Fruit fly (Drosophila melanogaster) whole organism, embryonic: ENCODE measurements around the gene mRpS14.

Experiments used
- Awh ChIP-seq: fragments of 200-800 bp; sonication (Bioruptor generic); IDR thresholded peaks from 2 replicates; pipeline ENCODE4, ENCODE4 v1.3.6; 2022; ENCODE audit warnings: missing biosample characterization, missing genetic modification characterization
- CG10366 ChIP-seq: fragments of 200-800 bp; sonication (Bioruptor generic); IDR thresholded peaks from 2 replicates; pipeline ENCODE4 v1.3.6; 2022; ENCODE audit warnings: missing biosample characterization, missing genetic modification characterization
- CG10431 ChIP-seq: fragments of 200-800 bp; sonication (Bioruptor generic); optimal IDR thresholded peaks from 3 replicates; lab custom pipeline; 2018; ENCODE audit warnings: missing biosample characterization, mild to moderate bottlenecking, missing genetic modification characterization
- CG10979 ChIP-seq: fragments of 200-800 bp; sonication (Bioruptor generic); optimal IDR thresholded peaks from 2 replicates; lab custom pipeline; 2018; ENCODE audit warnings: missing biosample characterization, mild to moderate bottlenecking, missing genetic modification characterization, moderate library complexity
- CG11085 ChIP-seq: fragments of 200-800 bp; sonication (Bioruptor generic); IDR thresholded peaks from 2 replicates; pipeline ENCODE4 v1.3.6; 2022; ENCODE audit warnings: missing biosample characterization, missing genetic modification characterization
- CG11398 ChIP-seq: fragments of 200-800 bp; sonication (Bioruptor generic); optimal IDR thresholded peaks from 2 replicates; lab custom pipeline; 2016; ENCODE audit warnings: missing biosample characterization, missing genetic modification characterization
- CG12942 ChIP-seq: fragments of 200-800 bp; sonication (Bioruptor generic); optimal IDR thresholded peaks from 3 replicates; lab custom pipeline; 2016; ENCODE audit warnings: missing biosample characterization, missing genetic modification characterization
- CG13287 ChIP-seq: fragments of 200-800 bp; sonication (Bioruptor generic); IDR thresholded peaks from 2 replicates; pipeline ENCODE4 v1.3.6; 2022; ENCODE audit warnings: missing biosample characterization, missing genetic modification characterization; ENCODE audit not compliant: partially characterized antibody
- CG13775 ChIP-seq: fragments of 200-800 bp; sonication (Bioruptor generic); optimal IDR thresholded peaks from 3 replicates; lab custom pipeline; 2017; ENCODE audit warnings: missing biosample characterization, mild to moderate bottlenecking, missing genetic modification characterization
- CG15514 ChIP-seq: fragments of 200-800 bp; sonication (Bioruptor generic); optimal IDR thresholded peaks from 3 replicates; lab custom pipeline; 2017; ENCODE audit warnings: missing biosample characterization, missing genetic modification characterization, mild to moderate bottlenecking, moderate library complexity, missing genetic modification reagents
- CG2712 ChIP-seq: fragments of 200-800 bp; optimal IDR thresholded peaks from 3 replicates; lab custom pipeline; 2019; ENCODE audit warnings: missing biosample characterization, mild to moderate bottlenecking, missing genetic modification characterization, moderate library complexity
- CG30020 ChIP-seq: fragments of 200-800 bp; optimal IDR thresholded peaks from 2 replicates; lab custom pipeline; 2019; ENCODE audit warnings: missing biosample characterization, mild to moderate bottlenecking, missing genetic modification characterization, moderate library complexity
- CG31224 ChIP-seq: fragments of 200-800 bp; sonication (Bioruptor generic); IDR thresholded peaks from 2 replicates; pipeline ENCODE4 v1.3.6; 2022; ENCODE audit warnings: missing biosample characterization, missing genetic modification characterization
- CG32772 ChIP-seq: fragments of 200-800 bp; sonication (Bioruptor generic); IDR thresholded peaks from 2 replicates; pipeline ENCODE4 v1.3.6; 2022; ENCODE audit warnings: missing biosample characterization, missing genetic modification characterization
- CG43689 ChIP-seq: fragments of 200-800 bp; sonication (Bioruptor generic); IDR thresholded peaks from 2 replicates; pipeline ENCODE4 v1.3.6; 2022; ENCODE audit warnings: missing biosample characterization, missing genetic modification characterization
- CG7987 ChIP-seq: fragments of 200-800 bp; sonication (Bioruptor generic); optimal IDR thresholded peaks from 2 replicates; lab custom pipeline; 2018; ENCODE audit warnings: missing biosample characterization, mild to moderate bottlenecking, missing genetic modification characterization, moderate library complexity
- CG8290 ChIP-seq, 3 experiments: fragments of 200-800 bp; sonication (Bioruptor generic); optimal IDR thresholded peaks; 2 replicates each; lab custom pipeline; 2016 to 2019; ENCODE audit warnings: missing biosample characterization in 3 of 3, missing genetic modification characterization in 3 of 3, mild to moderate bottlenecking in 2 of 3, moderate library complexity in 1 of 3
- CG8478 ChIP-seq: fragments of >200 bp; optimal IDR thresholded peaks from 2 replicates; lab custom pipeline; 2018
- CG9215 ChIP-seq: fragments of 200-800 bp; sonication (Bioruptor generic); IDR thresholded peaks from 2 replicates; pipeline ENCODE4 v1.3.6; 2022; ENCODE audit warnings: missing biosample characterization, missing genetic modification characterization
- D19A ChIP-seq: fragments of 200-800 bp; optimal IDR thresholded peaks from 3 replicates; lab custom pipeline; 2019; ENCODE audit warnings: missing biosample characterization, mild to moderate bottlenecking, missing genetic modification characterization, moderate library complexity
- D19B ChIP-seq: fragments of 200-800 bp; sonication (Bioruptor generic); optimal IDR thresholded peaks from 2 replicates; lab custom pipeline; 2017; ENCODE audit warnings: missing biosample characterization, mild to moderate bottlenecking, missing genetic modification characterization
- Dad ChIP-seq: fragments of 200-800 bp; sonication (Bioruptor generic); optimal IDR thresholded peaks from 3 replicates; lab custom pipeline; 2016; ENCODE audit warnings: missing biosample characterization, missing genetic modification characterization
- Fer3 ChIP-seq: fragments of 200-800 bp; sonication (Bioruptor generic); optimal IDR thresholded peaks from 2 replicates; lab custom pipeline; 2018; ENCODE audit warnings: missing biosample characterization, mild to moderate bottlenecking, missing genetic modification characterization, moderate library complexity
- H2.0 ChIP-seq: fragments of 200-800 bp; sonication (Bioruptor generic); IDR thresholded peaks from 2 replicates; pipeline ENCODE4 v1.3.6; 2022; ENCODE audit warnings: missing biosample characterization, missing genetic modification characterization
- HLH4C ChIP-seq: fragments of 200-800 bp; sonication (Bioruptor generic); IDR thresholded peaks from 3 replicates; pipeline ENCODE4 v1.3.6; 2022; ENCODE audit warnings: missing biosample characterization, missing genetic modification characterization; ENCODE audit not compliant: partially characterized antibody
- Hr3 ChIP-seq: fragments of 200-800 bp; sonication (Bioruptor generic); optimal IDR thresholded peaks from 3 replicates; lab custom pipeline; 2016; ENCODE audit warnings: missing biosample characterization, missing genetic modification characterization
- Hr51 ChIP-seq, 2 experiments: fragments of 200-800 bp; sonication (Bioruptor generic); optimal IDR thresholded peaks; 2 replicates in 1 of 2; 3 replicates in 1 of 2; lab custom pipeline; 2016 to 2018; ENCODE audit warnings: missing biosample characterization in 2 of 2, missing genetic modification characterization in 2 of 2, mild to moderate bottlenecking in 1 of 2, moderate library complexity in 1 of 2
- Jarid2 ChIP-seq: fragments of 200-800 bp; sonication (Bioruptor generic); optimal IDR thresholded peaks from 3 replicates; lab custom pipeline; 2017; ENCODE audit warnings: mild to moderate bottlenecking, missing biosample characterization, missing genetic modification reagents, missing genetic modification characterization
- MTF-1 ChIP-seq: fragments of 200-800 bp; sonication (Bioruptor generic); optimal IDR thresholded peaks from 2 replicates; lab custom pipeline; 2018; ENCODE audit warnings: missing biosample characterization, mild to moderate bottlenecking, missing genetic modification characterization, borderline replicate concordance
- Nf-YA ChIP-seq: fragments of 200-800 bp; sonication (Bioruptor generic); IDR thresholded peaks from 2 replicates; pipeline ENCODE4 v1.3.6; 2022; ENCODE audit warnings: missing biosample characterization, missing genetic modification characterization
- Rfx ChIP-seq: fragments of 200-800 bp; sonication (Bioruptor generic); IDR thresholded peaks from 2 replicates; pipeline ENCODE4 v1.3.6; 2022; ENCODE audit warnings: missing biosample characterization, missing genetic modification characterization
- ab ChIP-seq: fragments of 200-800 bp; sonication (Bioruptor generic); optimal IDR thresholded peaks from 2 replicates; lab custom pipeline; 2016; ENCODE audit warnings: missing biosample characterization, missing genetic modification characterization
- ara ChIP-seq: fragments of 200-800 bp; sonication (Bioruptor generic); IDR thresholded peaks from 2 replicates; pipeline ENCODE4 v1.3.6; 2022; ENCODE audit warnings: missing biosample characterization, missing genetic modification characterization
- br ChIP-seq: fragments of >200 bp; optimal IDR thresholded peaks from 2 replicates; lab custom pipeline; 2017
- bsh ChIP-seq, 2 experiments: fragments of 200-800 bp; sonication (Bioruptor generic); optimal IDR thresholded peaks; 2 replicates each; lab custom pipeline; 2017 to 2018; ENCODE audit warnings: mild to moderate bottlenecking in 2 of 2, missing biosample characterization in 2 of 2, missing genetic modification characterization in 2 of 2, moderate library complexity in 1 of 2
- corto ChIP-seq: fragments of 200-800 bp; sonication (Bioruptor generic); optimal IDR thresholded peaks from 2 replicates; lab custom pipeline; 2016; ENCODE audit warnings: missing biosample characterization, mild to moderate bottlenecking, missing genetic modification characterization, moderate library complexity
- dimm ChIP-seq: fragments of 200-800 bp; sonication (Bioruptor generic); IDR thresholded peaks from 2 replicates; pipeline ENCODE4 v1.3.6; 2022; ENCODE audit warnings: missing biosample characterization, missing genetic modification characterization
- emc ChIP-seq: fragments of 200-800 bp; sonication (Bioruptor generic); optimal IDR thresholded peaks from 2 replicates; lab custom pipeline; 2016; ENCODE audit warnings: missing biosample characterization, missing genetic modification characterization
- fru ChIP-seq: fragments of >200 bp; optimal IDR thresholded peaks from 2 replicates; lab custom pipeline; 2017
- gfzf ChIP-seq: fragments of 200-800 bp; sonication (Bioruptor generic); optimal IDR thresholded peaks from 2 replicates; lab custom pipeline; 2016; ENCODE audit warnings: missing biosample characterization, mild to moderate bottlenecking, missing genetic modification characterization, moderate library complexity
- gsb ChIP-seq: fragments of 200-800 bp; sonication (Bioruptor generic); IDR thresholded peaks from 2 replicates; pipeline ENCODE4 v1.3.6; 2022; ENCODE audit warnings: missing biosample characterization, missing genetic modification characterization
- h ChIP-seq: fragments of >200 bp; optimal IDR thresholded peaks from 2 replicates; lab custom pipeline; 2017
- her ChIP-seq: fragments of 200-800 bp; sonication (Bioruptor generic); optimal IDR thresholded peaks from 2 replicates; lab custom pipeline; 2016; ENCODE audit warnings: missing biosample characterization, missing genetic modification characterization
- lilli ChIP-seq: fragments of 200-800 bp; sonication (Bioruptor generic); optimal IDR thresholded peaks from 3 replicates; lab custom pipeline; 2016; ENCODE audit warnings: missing biosample characterization, missing genetic modification characterization
- nau ChIP-seq: fragments of 200-800 bp; sonication (Bioruptor generic); optimal IDR thresholded peaks from 3 replicates; lab custom pipeline; 2017; ENCODE audit warnings: missing biosample characterization, mild to moderate bottlenecking, missing genetic modification characterization, missing genetic modification reagents
- pho ChIP-seq: fragments of 200-800 bp; sonication (Bioruptor generic); optimal IDR thresholded peaks from 2 replicates; lab custom pipeline; 2016; ENCODE audit warnings: missing biosample characterization, missing genetic modification characterization
- pros ChIP-seq: fragments of 200-800 bp; sonication (Bioruptor generic); optimal IDR thresholded peaks from 3 replicates; lab custom pipeline; 2019; ENCODE audit warnings: missing biosample characterization, mild to moderate bottlenecking, missing genetic modification characterization, moderate library complexity
- sd ChIP-seq: fragments of 200-800 bp; sonication (Bioruptor generic); optimal IDR thresholded peaks from 3 replicates; lab custom pipeline; 2018; ENCODE audit warnings: missing biosample characterization, mild to moderate bottlenecking, missing genetic modification characterization, moderate library complexity
- sna ChIP-seq: fragments of 200-800 bp; sonication (Bioruptor generic); IDR thresholded peaks from 2 replicates; pipeline ENCODE4 v1.3.6; 2022; ENCODE audit warnings: missing biosample characterization, missing genetic modification characterization; ENCODE audit not compliant: partially characterized antibody
- zen ChIP-seq: fragments of 200-800 bp; sonication (Bioruptor generic); optimal IDR thresholded peaks from 3 replicates; lab custom pipeline; 2018; ENCODE audit warnings: missing biosample characterization, mild to moderate bottlenecking, missing genetic modification characterization, moderate library complexity

mRpS14 gene

dm6 chrX:19505334-19506185, 25.5 kb upstream of the mRpS14 start (continued):
- TF ChIP-seq CG13287 (GFP tag; lab: Robert Waterston, UW) = peak; percentile 89
- no peak for TF ChIP-seq D19B (GFP tag; lab: Kevin White, UChicago)
- TF ChIP-seq gfzf (GFP tag; lab: Kevin White, UChicago) = peak; percentile 48
- no peak for TF ChIP-seq CG32772 (GFP tag; lab: Robert Waterston, UW)
- no peak for TF ChIP-seq br (lab: Kevin White, UChicago)
- TF ChIP-seq sna (GFP tag; lab: Robert Waterston, UW) = peak; percentile 90
- no peak for TF ChIP-seq D19A (tag; lab: Kevin White, UChicago)
- TF ChIP-seq MTF-1 = no peak
- no peak for TF ChIP-seq sd (tag; lab: Kevin White, UChicago)
- TF ChIP-seq corto (GFP tag; lab: Kevin White, UChicago) = no peak
- TF ChIP-seq CG9215 (GFP tag; lab: Robert Waterston, UW) = peak; percentile 39
- peak; percentile 8 for TF ChIP-seq CG10979 (tag; lab: Kevin White, UChicago)
- no peak for TF ChIP-seq ab (GFP tag; lab: Kevin White, UChicago)
- peak; percentile 50 for TF ChIP-seq Dad (GFP tag; lab: Kevin White, UChicago)
- TF ChIP-seq CG7987 = peak; percentile 72
- TF ChIP-seq pho (GFP tag; lab: Kevin White, UChicago) = peak; percentile 19
- TF ChIP-seq CG11398 (GFP tag; lab: Kevin White, UChicago) = peak; percentile 36
- no peak for TF ChIP-seq CG10366 (GFP tag; lab: Robert Waterston, UW)
- TF ChIP-seq H2.0 (GFP tag; lab: Robert Waterston, UW) = no peak
- TF ChIP-seq Nf-YA (GFP tag; lab: Robert Waterston, UW) = no peak
- TF ChIP-seq CG15514 (GFP tag; lab: Kevin White, UChicago) = peak; percentile 90
- no peak for TF ChIP-seq gsb (GFP tag; lab: Robert Waterston, UW)
- no peak for TF ChIP-seq zen (tag; lab: Kevin White, UChicago)
- no peak for TF ChIP-seq Fer3 (tag; lab: Kevin White, UChicago)
- peak; percentile 80 for TF ChIP-seq HLH4C
- TF ChIP-seq CG12942 (GFP tag; lab: Kevin White, UChicago) = no peak
- TF ChIP-seq ara (GFP tag; lab: Robert Waterston, UW) = no peak
- TF ChIP-seq CG8478 (lab: Kevin White, UChicago) = no peak
- peak; percentile 55 for TF ChIP-seq Rfx (GFP tag; lab: Robert Waterston, UW)
- no peak for TF ChIP-seq CG30020 (tag; lab: Kevin White, UChicago)
- TF ChIP-seq CG2712 = no peak
- TF ChIP-seq Awh = no peak
- no peak for TF ChIP-seq nau
- no peak for TF ChIP-seq bsh (GFP tag; optimal IDR thresholded peaks at IDR 0.05; lab: Kevin White, UChicago)
- no peak for TF ChIP-seq pros (GFP tag; lab: Kevin White, UChicago)
- TF ChIP-seq her (GFP tag; lab: Kevin White, UChicago) = peak; percentile 43
- peak; percentile 64 for TF ChIP-seq lilli (GFP tag; lab: Kevin White, UChicago)
- no peak for TF ChIP-seq Hr51 (GFP tag; optimal IDR thresholded peaks at IDR 0.05; lab: Kevin White, UChicago)
- TF ChIP-seq Jarid2 (GFP tag; lab: Kevin White, UChicago) = no peak
- no peak for TF ChIP-seq CG10431 (GFP tag; lab: Kevin White, UChicago)
- TF ChIP-seq CG31224 (GFP tag; lab: Robert Waterston, UW) = 0 out of 2 replicates have a peak, but pooled peaks have one; percentile 19
- TF ChIP-seq CG11085 (GFP tag; lab: Robert Waterston, UW) = peak; percentile 30; the same call in 1 of the 2 replicates
- no peak for TF ChIP-seq fru (lab: Kevin White, UChicago)
- no peak for TF ChIP-seq dimm
- no peak for TF ChIP-seq h (lab: Kevin White, UChicago)
- peak; percentile 74 for TF ChIP-seq CG8290 (GFP tag; optimal IDR thresholded peaks at IDR 0.05; lab: Kevin White, UChicago)
- TF ChIP-seq CG8290 (tag; optimal IDR thresholded peaks at IDR 0.05; lab: Kevin White, UChicago) = no peak
- TF ChIP-seq emc (GFP tag; lab: Kevin White, UChicago) = peak; percentile 22
- no peak for TF ChIP-seq CG43689 (GFP tag; lab: Robert Waterston, UW)
- peak; percentile 17 for TF ChIP-seq Hr3
- peak; percentile 2 for TF ChIP-seq CG13775
